Worm (Caenorhabditis elegans): ENCODE measurements around the gene T26H8.4.

The T26H8.4 gene

ce11 chrV:15276915-15277314, 29.7 kb downstream of the T26H8.4 start, which contains the start of gene srw-17:
Gene srw-17 (minus strand): TSS chrV:15277015.
- no peak for TF ChIP-seq odd-2 (tag; optimal IDR thresholded peaks at IDR 0.05)
- no peak for TF ChIP-seq tbx-2 (tag; optimal IDR thresholded peaks at IDR 0.05)
- TF ChIP-seq nhr-232 (tag; optimal IDR thresholded peaks at IDR 0.05) = no peak
- TF ChIP-seq ama-1 (optimal IDR thresholded peaks at IDR 0.05) = no peak
- no peak for TF ChIP-seq ceh-14 (tag; optimal IDR thresholded peaks at IDR 0.05)
- TF ChIP-seq sdc-2 (tag; optimal IDR thresholded peaks at IDR 0.05) = no peak
- TF ChIP-seq C38D4.7 (GFP tag; optimal IDR thresholded peaks at IDR 0.05) = no peak
- no peak for TF ChIP-seq C08G9.2 (tag; optimal IDR thresholded peaks at IDR 0.05)
- no peak for TF ChIP-seq elt-4 (tag; optimal IDR thresholded peaks at IDR 0.05)
- no peak for TF ChIP-seq K02D7.2 (tag; optimal IDR thresholded peaks at IDR 0.05)
- no peak for TF ChIP-seq hlh-15 (tag; optimal IDR thresholded peaks at IDR 0.05)

ce11 chrV:15274757-15275156, 31.9 kb downstream of the T26H8.4 start, which contains the start of gene srw-16:
Gene srw-16 (minus strand): TSS chrV:15274857.
- TF ChIP-seq elt-4 (tag; optimal IDR thresholded peaks at IDR 0.05) = no peak
- no peak for TF ChIP-seq unc-42 (tag; optimal IDR thresholded peaks at IDR 0.05)
- TF ChIP-seq nhr-232 (tag; optimal IDR thresholded peaks at IDR 0.05) = no peak
- TF ChIP-seq ceh-34 (tag; optimal IDR thresholded peaks at IDR 0.05) = no peak
- TF ChIP-seq K09A11.1 (tag; optimal IDR thresholded peaks at IDR 0.05; ENCODE audit: insufficient read depth) = no peak
- TF ChIP-seq ceh-24 (tag; optimal IDR thresholded peaks at IDR 0.05) = no peak
- no peak for TF ChIP-seq zip-5 (tag; optimal IDR thresholded peaks at IDR 0.05)
- no peak for TF ChIP-seq sox-4 (tag; optimal IDR thresholded peaks at IDR 0.05)
- no peak for TF ChIP-seq madf-2 (tag; optimal IDR thresholded peaks at IDR 0.05)
- no peak for TF ChIP-seq T23F11.4 (GFP tag; optimal IDR thresholded peaks at IDR 0.05)
- no peak for TF ChIP-seq K02D7.2 (tag; optimal IDR thresholded peaks at IDR 0.05)
- TF ChIP-seq unc-55 (GFP tag; optimal IDR thresholded peaks at IDR 0.05) = no peak
- TF ChIP-seq hlh-8 (tag; optimal IDR thresholded peaks at IDR 0.05) = no peak
- TF ChIP-seq hlh-30 (tag; optimal IDR thresholded peaks at IDR 0.05; ENCODE audit: insufficient read depth) = no peak
- TF ChIP-seq tbx-7 (tag; optimal IDR thresholded peaks at IDR 0.05) = no peak

ce11 chrV:15272263-15272662, 34.4 kb downstream of the T26H8.4 start, which contains the start of gene T10H4.4:
Gene T10H4.4 (minus strand): TSS chrV:15272363.
- TF ChIP-seq ceh-9 (tag; optimal IDR thresholded peaks at IDR 0.05) (no peak), hlh-6 (tag; optimal IDR thresholded peaks at IDR 0.05) (no peak), ttx-3 (tag; optimal IDR thresholded peaks at IDR 0.05) (no peak), unc-3 (GFP tag; conservative IDR thresholded peaks at IDR 0.05) (no peak), unc-3 (tag; optimal IDR thresholded peaks at IDR 0.05) (no peak)

ce11 chrV:15268302-15268701, 38.3 kb downstream of the T26H8.4 start, which contains the start of gene srw-22:
Gene srw-22 (plus strand): TSS chrV:15268602.
- no peak for TF ChIP-seq F13H6.1 (tag; optimal IDR thresholded peaks at IDR 0.05)
- no peak for TF ChIP-seq rnt-1 (tag; optimal IDR thresholded peaks at IDR 0.05)

ce11 chrV:15267405-15267804, 39.2 kb downstream of the T26H8.4 start, which contains the start of gene T10H4.13:
Gene T10H4.13 (minus strand): TSS chrV:15267505.
- TF ChIP-seq Y22D7AL.16 (tag; optimal IDR thresholded peaks at IDR 0.05) (no peak), fax-1 (tag; optimal IDR thresholded peaks at IDR 0.05) (no peak), sox-2 (GFP tag; IDR thresholded peaks at IDR 0.05) (no peak), sox-4 (tag; optimal IDR thresholded peaks at IDR 0.05) (no peak), sdc-2 (tag; optimal IDR thresholded peaks at IDR 0.05) (no peak), C38D4.7 (GFP tag; optimal IDR thresholded peaks at IDR 0.05) (no peak), unc-55 (GFP tag; optimal IDR thresholded peaks at IDR 0.05) (no peak), fkh-10 (GFP tag; optimal IDR thresholded peaks at IDR 0.05) (no peak), rnt-1 (tag; optimal IDR thresholded peaks at IDR 0.05) (no peak), pha-4 (tag; optimal IDR thresholded peaks at IDR 0.05) (no peak), ref-2 (tag; optimal IDR thresholded peaks at IDR 0.05) (no peak), ceh-18 (tag; optimal IDR thresholded peaks at IDR 0.05) (no peak), elt-4 (tag; optimal IDR thresholded peaks at IDR 0.05) (no peak), eyg-1 (tag; optimal IDR thresholded peaks at IDR 0.05) (no peak), nhr-11 (tag; optimal IDR thresholded peaks at IDR 0.05) (no peak), tbx-7 (tag; optimal IDR thresholded peaks at IDR 0.05) (no peak), K02D7.2 (tag; optimal IDR thresholded peaks at IDR 0.05) (no peak), K09A11.1 (tag; optimal IDR thresholded peaks at IDR 0.05; ENCODE audit: insufficient read depth) (no peak), hlh-8 (tag; optimal IDR thresholded peaks at IDR 0.05) (no peak), ztf-16 (tag; optimal IDR thresholded peaks at IDR 0.05) (no peak)
